Fruit fly (Drosophila melanogaster) whole organism, adult: Measurements from ENCODE around the gene CG43850.

Experiments used
- CG12768 ChIP-seq: fragments of 200-800 bp; sonication (Bioruptor generic); optimal IDR thresholded peaks from 2 replicates; lab custom pipeline; 2017; ENCODE audit warnings: missing biosample characterization, missing genetic modification characterization, mild to moderate bottlenecking, moderate library complexity, missing genetic modification reagents
- CG1620 ChIP-seq: fragments of 200-800 bp; sonication (Bioruptor generic); optimal IDR thresholded peaks from 2 replicates; lab custom pipeline; 2016; ENCODE audit warnings: missing biosample characterization, missing genetic modification characterization
- Clk ChIP-seq: fragments of 200-800 bp; sonication (Bioruptor generic); optimal IDR thresholded peaks from 2 replicates; lab custom pipeline; 2017; ENCODE audit warnings: missing biosample characterization, missing genetic modification characterization
- pad ChIP-seq: fragments of 200-800 bp; sonication (Bioruptor generic); optimal IDR thresholded peaks from 3 replicates; lab custom pipeline; 2017; ENCODE audit warnings: missing biosample characterization, missing genetic modification characterization, mild to moderate bottlenecking, moderate library complexity, missing genetic modification reagents

dm6 chr2L:13457037-13457547 is 41.9 kb downstream of the CG43850 start, which contains the start of gene CG42809:
- no peak for TF ChIP-seq Clk
- no peak for TF ChIP-seq CG1620
- no peak for TF ChIP-seq CG12768 (GFP tag; lab: Kevin White, UChicago)
- no peak for TF ChIP-seq pad (GFP tag; lab: Kevin White, UChicago)
